Worm (Caenorhabditis elegans) whole organism, L4 larva: ENCODE results near the gene F27B3.8.
A peak's percentile ranks its signal among the peaks of the same experiment; 100 is the strongest.

Experiments
- D1046.2 ChIP-seq: fragments of 200-800 bp; sonication (Bioruptor generic); IDR thresholded peaks from 2 replicates; pipeline ENCODE4 v1.3.6; 2022; ENCODE audit warnings: missing genetic modification characterization, missing compliant biosample characterization
- F10B5.3 ChIP-seq: sonication (generic microtip); optimal IDR thresholded peaks from 2 replicates; lab custom pipeline; 2016; ENCODE audit warnings: mild to moderate bottlenecking, missing genetic modification characterization, missing compliant biosample characterization
- F26F4.8 ChIP-seq: fragments of 200-800 bp; sonication (Bioruptor generic); conservative IDR thresholded peaks from 2 replicates; pipeline ENCODE4 v1.3.6; 2022; ENCODE audit warnings: missing genetic modification characterization, missing compliant biosample characterization
- F49E8.2 ChIP-seq: sonication (generic microtip); optimal IDR thresholded peaks from 2 replicates; lab custom pipeline; 2016; ENCODE audit warnings: missing compliant biosample characterization, mild to moderate bottlenecking, missing genetic modification characterization, borderline replicate concordance
- T20F7.1 ChIP-seq: fragments of 200-800 bp; sonication (Bioruptor generic); optimal IDR thresholded peaks from 2 replicates; lab custom pipeline; 2018; ENCODE audit warnings: mild to moderate bottlenecking, missing genetic modification characterization, missing compliant biosample characterization
- Y75B8A.6 ChIP-seq: fragments of 200-800 bp; sonication (Bioruptor generic); IDR thresholded peaks from 2 replicates; pipeline ENCODE4 v1.3.6; 2022; ENCODE audit warnings: missing genetic modification reagents, missing genetic modification characterization, missing compliant biosample characterization
- aha-1 ChIP-seq: fragments of 150-350 bp; peaks from one replicate; lab custom pipeline; 2014; ENCODE audit warnings: missing biosample characterization, missing genetic modification characterization
- aly-2 ChIP-seq: sonication (generic microtip); optimal IDR thresholded peaks from 2 replicates; lab custom pipeline; 2018; ENCODE audit warnings: missing biosample characterization, missing genetic modification characterization
- ceh-32 ChIP-seq: sonication (generic microtip); optimal IDR thresholded peaks from 2 replicates; lab custom pipeline; 2016; ENCODE audit warnings: mild to moderate bottlenecking, missing genetic modification characterization, missing compliant biosample characterization; ENCODE audit not compliant: poor library complexity
- ces-1 ChIP-seq: fragments of 150-350 bp; sonication (generic microtip); optimal IDR thresholded peaks from 4 replicates; lab custom pipeline; 2014; ENCODE audit warnings: missing biosample characterization, missing genetic modification reagents, missing genetic modification characterization
- ctbp-1 ChIP-seq: fragments of 200-800 bp; sonication (Bioruptor generic); IDR thresholded peaks from 2 replicates; pipeline ENCODE4 v1.3.6; 2022; ENCODE audit warnings: missing genetic modification reagents, missing genetic modification characterization, missing compliant biosample characterization
- daf-19 ChIP-seq: fragments of 200-800 bp; sonication (Bioruptor generic); conservative IDR thresholded peaks from 2 replicates; pipeline ENCODE4 v1.3.6; 2022; ENCODE audit warnings: missing genetic modification characterization, missing compliant biosample characterization
- dmd-8 ChIP-seq: fragments of 200-800 bp; sonication (Bioruptor generic); IDR thresholded peaks from 2 replicates; pipeline ENCODE4 v1.3.6; 2022; ENCODE audit warnings: missing genetic modification characterization, missing compliant biosample characterization
- dmd-9 ChIP-seq: fragments of 200-800 bp; sonication (Bioruptor generic); IDR thresholded peaks from 2 replicates; pipeline ENCODE4 v1.3.6; 2022; ENCODE audit warnings: missing genetic modification reagents, missing genetic modification characterization, missing compliant biosample characterization
- duxl-1 ChIP-seq: sonication (generic microtip); optimal IDR thresholded peaks from 2 replicates; lab custom pipeline; 2016; ENCODE audit warnings: mild to moderate bottlenecking, missing genetic modification characterization, moderate library complexity, missing compliant biosample characterization; ENCODE audit not compliant: poor library complexity
- egl-43 ChIP-seq: fragments of 200-800 bp; sonication (Bioruptor generic); IDR thresholded peaks from 2 replicates; pipeline ENCODE4 v1.3.6; 2022; ENCODE audit warnings: missing genetic modification reagents, missing genetic modification characterization, missing compliant biosample characterization
- hlh-11 ChIP-seq: fragments of 200-800 bp; sonication (Bioruptor generic); optimal IDR thresholded peaks from 2 replicates; lab custom pipeline; 2018; ENCODE audit warnings: mild to moderate bottlenecking, missing genetic modification characterization, missing compliant biosample characterization
- hlh-30 ChIP-seq: sonication (generic microtip); optimal IDR thresholded peaks from 2 replicates; lab custom pipeline; 2017; ENCODE audit warnings: antibody characterized with exemption, mild to moderate bottlenecking, missing genetic modification characterization, missing compliant biosample characterization; ENCODE audit not compliant: insufficient read depth
- lim-7 ChIP-seq: fragments of 200-800 bp; sonication (Bioruptor generic); IDR thresholded peaks from 2 replicates; pipeline ENCODE4 v1.3.6; 2022; ENCODE audit warnings: missing genetic modification characterization, missing compliant biosample characterization
- lin-15B ChIP-seq: fragments of 150-350 bp; sonication (generic microtip); optimal IDR thresholded peaks from 3 replicates; lab custom pipeline; 2014; ENCODE audit warnings: missing biosample characterization, missing genetic modification characterization
- lin-29 ChIP-seq: fragments of 200-800 bp; sonication (Bioruptor generic); IDR thresholded peaks from 2 replicates; pipeline ENCODE4 v1.3.6; 2022; ENCODE audit warnings: missing genetic modification reagents, missing genetic modification characterization, missing compliant biosample characterization
- lin-39 ChIP-seq: fragments of 150-350 bp; optimal IDR thresholded peaks from 2 replicates; lab custom pipeline; 2014; ENCODE audit warnings: missing biosample characterization, missing genetic modification reagents, missing genetic modification characterization
- lsy-2 ChIP-seq, 2 experiments: fragments of 150-350 bp in 1 of 2; sonication (generic microtip) in 1 of 2; optimal IDR thresholded peaks; 2 replicates each; lab custom pipeline; 2014 to 2017; ENCODE audit warnings: missing biosample characterization in 2 of 2, missing genetic modification characterization in 2 of 2
- mxl-2 ChIP-seq: fragments of 200-800 bp; sonication (Bioruptor generic); conservative IDR thresholded peaks from 2 replicates; pipeline ENCODE4 v1.3.6; 2022; ENCODE audit warnings: missing genetic modification reagents, missing genetic modification characterization, missing compliant biosample characterization
- nhr-11 ChIP-seq: fragments of 150-350 bp; optimal IDR thresholded peaks from 2 replicates; lab custom pipeline; 2014; ENCODE audit warnings: missing biosample characterization, missing genetic modification characterization
- nhr-25 ChIP-seq: sonication (generic microtip); optimal IDR thresholded peaks from 2 replicates; lab custom pipeline; 2017; ENCODE audit warnings: missing genetic modification characterization, mild to moderate bottlenecking, missing compliant biosample characterization, antibody characterized with exemption, moderate library complexity, borderline replicate concordance; ENCODE audit not compliant: insufficient read depth
- nhr-28 ChIP-seq: fragments of 150-350 bp; optimal IDR thresholded peaks from 2 replicates; lab custom pipeline; 2014; ENCODE audit warnings: missing biosample characterization, missing genetic modification characterization
- nhr-6 ChIP-seq: fragments of 150-350 bp; optimal IDR thresholded peaks from 2 replicates; lab custom pipeline; 2014; ENCODE audit warnings: missing biosample characterization, missing genetic modification characterization
- pha-4 ChIP-seq, 2 experiments: fragments of 150-350 bp in 1 of 2; fragments of 200-800 bp in 1 of 2; sonication (Bioruptor generic) in 1 of 2; IDR thresholded peaks in 1 of 2; optimal IDR thresholded peaks in 1 of 2; 2 replicates each; pipeline versions ENCODE4 v1.3.6 to Lab custom; 2014 to 2022; ENCODE audit warnings: missing genetic modification characterization in 2 of 2, missing genetic modification reagents in 2 of 2, missing biosample characterization in 1 of 2, missing compliant biosample characterization in 1 of 2
- php-3 ChIP-seq: fragments of 200-800 bp; sonication (Bioruptor generic); IDR thresholded peaks from 2 replicates; pipeline ENCODE4 v1.3.6; 2022; ENCODE audit warnings: missing genetic modification reagents, missing genetic modification characterization, missing compliant biosample characterization
- saeg-2 ChIP-seq: fragments of 200-800 bp; sonication (Bioruptor generic); IDR thresholded peaks from 2 replicates; pipeline ENCODE4 v1.3.6; 2022; ENCODE audit warnings: missing genetic modification reagents, missing genetic modification characterization, missing compliant biosample characterization
- set-16 ChIP-seq: fragments of 200-800 bp; sonication (Bioruptor generic); IDR thresholded peaks from 2 replicates; pipeline ENCODE4 v1.3.6; 2022; ENCODE audit warnings: missing genetic modification reagents, missing genetic modification characterization, missing compliant biosample characterization
- spr-1 ChIP-seq: sonication (generic microtip); optimal IDR thresholded peaks from 2 replicates; lab custom pipeline; 2016; ENCODE audit warnings: mild to moderate bottlenecking, missing genetic modification characterization, missing compliant biosample characterization
- tag-97 ChIP-seq: fragments of 200-800 bp; sonication (Bioruptor generic); IDR thresholded peaks from 2 replicates; pipeline ENCODE4 v1.3.6; 2022; ENCODE audit warnings: missing genetic modification characterization, missing compliant biosample characterization
- zfp-3 ChIP-seq: fragments of 200-800 bp; sonication (Bioruptor generic); conservative IDR thresholded peaks from 2 replicates; pipeline ENCODE4 v1.3.6; 2022; ENCODE audit warnings: missing genetic modification reagents, missing genetic modification characterization, missing compliant biosample characterization
- zip-2 ChIP-seq: fragments of 150-350 bp; optimal IDR thresholded peaks from 2 replicates; lab custom pipeline; 2014; ENCODE audit warnings: missing biosample characterization, missing genetic modification characterization
- ztf-11 ChIP-seq: fragments of 150-350 bp; optimal IDR thresholded peaks from 2 replicates; lab custom pipeline; 2014; ENCODE audit warnings: missing biosample characterization, missing genetic modification characterization

The F27B3.8 gene

ce11 chrIII:6606022-6606467 lies 26.5 kb downstream of the F27B3.8 start (continued):
- no peak for TF ChIP-seq F26F4.8 (GFP tag; lab: Robert Waterston, UW)
- TF ChIP-seq egl-43: peak; percentile 65; the same call in 1 of the 2 replicates
- no peak for TF ChIP-seq php-3 (GFP tag; lab: Robert Waterston, UW)
- peak; percentile 95 for TF ChIP-seq hlh-30 (tag; lab: Kevin White, UChicago)
- no peak for TF ChIP-seq tag-97 (GFP tag; lab: Robert Waterston, UW)
- no peak for TF ChIP-seq ztf-11 (tag; lab: Kevin White, UChicago)
- TF ChIP-seq nhr-11: peak; percentile 29
- TF ChIP-seq set-16 (GFP tag; lab: Robert Waterston, UW): 0 out of 2 replicates have a peak, but pooled peaks have one; percentile 24
- TF ChIP-seq lin-29 (GFP tag; lab: Robert Waterston, UW): no peak
- TF ChIP-seq lin-15B (tag; lab: Kevin White, UChicago): no peak
- 0 out of 2 replicates have a peak, but pooled peaks have one; percentile 25 for TF ChIP-seq dmd-9 (GFP tag; lab: Robert Waterston, UW)
- no peak for TF ChIP-seq lin-39
- TF ChIP-seq ctbp-1 (GFP tag; lab: Robert Waterston, UW): peak; percentile 66
- TF ChIP-seq spr-1 (tag; lab: Kevin White, UChicago): peak; percentile 57
- no peak for TF ChIP-seq dmd-8 (GFP tag; lab: Robert Waterston, UW)
- peak; percentile 67 for TF ChIP-seq T20F7.1 (GFP tag; lab: Kevin White, UChicago)

DNA sequence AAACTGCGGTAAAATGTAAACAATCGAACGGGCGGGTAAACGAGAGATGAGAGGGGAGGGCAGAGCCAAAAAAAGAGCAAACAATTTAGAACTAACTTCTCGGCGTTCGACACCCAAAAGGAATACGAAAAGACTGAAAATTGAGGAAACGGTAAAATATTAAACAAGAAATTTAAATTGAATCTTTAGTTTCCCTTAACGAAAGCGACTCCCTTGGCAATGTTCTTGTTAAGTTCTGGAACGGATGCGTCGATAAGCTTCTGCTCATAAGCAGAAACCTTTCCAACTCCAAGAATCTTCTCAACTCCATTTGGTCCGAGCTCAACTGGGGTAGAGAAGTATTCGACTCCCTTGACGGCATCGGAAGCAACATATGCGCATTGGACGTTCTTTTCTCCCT lies 27.1 kb downstream of the F27B3.8 start:
- TF ChIP-seq nhr-25 (tag; lab: Kevin White, UChicago) (no peak), pha-4 (GFP tag; IDR thresholded peaks at IDR 0.05; lab: Robert Waterston, UW) (no peak), pha-4 (tag; optimal IDR thresholded peaks at IDR 0.05; lab: Kevin White, UChicago) (no peak), lsy-2 (tag; optimal IDR thresholded peaks at IDR 0.05; lab: Kevin White, UChicago) (no peak), aly-2 (tag; lab: Kevin White, UChicago) (no peak), duxl-1 (tag; lab: Kevin White, UChicago) (no peak), zip-2 (tag; lab: Kevin White, UChicago) (no peak), zfp-3 (no peak), ceh-32 (tag; lab: Kevin White, UChicago) (no peak), F49E8.2 (tag; lab: Kevin White, UChicago) (no peak), F10B5.3 (tag; lab: Kevin White, UChicago) (no peak), lin-39 (no peak), D1046.2 (GFP tag; lab: Robert Waterston, UW) (no peak), daf-19 (GFP tag; lab: Robert Waterston, UW) (no peak)
- TF ChIP-seq, all 104 proteins: peak for 0

DNA sequence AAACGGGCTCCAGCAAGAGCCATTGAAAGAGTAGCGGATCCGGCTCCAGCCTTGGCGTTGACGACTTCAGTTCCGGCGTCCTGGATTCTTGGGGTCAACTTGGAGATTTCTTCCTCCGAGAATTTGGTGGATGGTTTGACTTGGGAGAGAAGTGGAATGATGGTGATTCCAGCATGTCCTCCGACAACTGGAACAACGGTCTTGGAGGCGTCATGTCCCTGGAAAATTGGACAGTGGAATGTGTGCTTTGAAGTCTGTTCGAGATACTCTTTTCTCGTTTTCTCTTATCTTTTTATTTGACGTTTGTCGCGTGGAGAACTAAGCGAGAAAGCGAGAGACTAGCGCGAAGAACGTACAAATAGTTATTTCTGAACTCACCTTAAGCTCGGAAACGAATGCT lies 27.6 kb downstream of the F27B3.8 start:
- TF ChIP-seq Y75B8A.6 (GFP tag; lab: Robert Waterston, UW): no peak
- peak; percentile 15; the same call in 1 of the 2 replicates for TF ChIP-seq set-16 (GFP tag; lab: Robert Waterston, UW)
- TF ChIP-seq mxl-2: no peak
- no peak for TF ChIP-seq hlh-11
- peak; percentile 45 for TF ChIP-seq aha-1 (tag; lab: Kevin White, UChicago)
- peak; percentile 1 for TF ChIP-seq nhr-28 (tag; lab: Kevin White, UChicago)
- 0 out of 2 replicates have a peak, but pooled peaks have one; percentile 72 for TF ChIP-seq zfp-3
- TF ChIP-seq lim-7: 0 out of 2 replicates have a peak, but pooled peaks have one; percentile 23

ce11 chrIII:6607646-6608045 lies 28.1 kb downstream of the F27B3.8 start:
- no peak for TF ChIP-seq zfp-3
- TF ChIP-seq lsy-2 (tag; optimal IDR thresholded peaks at IDR 0.05; lab: Kevin White, UChicago): no peak
- TF ChIP-seq saeg-2 (GFP tag; lab: Robert Waterston, UW): no peak
- TF ChIP-seq nhr-6: no peak
- no peak for TF ChIP-seq ces-1 (GFP tag; lab: Kevin White, UChicago)
- TF ChIP-seq, all 104 proteins: peak for 0
